Fruit fly (Drosophila melanogaster): ENCODE data around the gene Nep1.
A peak's percentile ranks its signal among the peaks of the same experiment; 100 is the strongest.

The Nep1 gene

DNA sequence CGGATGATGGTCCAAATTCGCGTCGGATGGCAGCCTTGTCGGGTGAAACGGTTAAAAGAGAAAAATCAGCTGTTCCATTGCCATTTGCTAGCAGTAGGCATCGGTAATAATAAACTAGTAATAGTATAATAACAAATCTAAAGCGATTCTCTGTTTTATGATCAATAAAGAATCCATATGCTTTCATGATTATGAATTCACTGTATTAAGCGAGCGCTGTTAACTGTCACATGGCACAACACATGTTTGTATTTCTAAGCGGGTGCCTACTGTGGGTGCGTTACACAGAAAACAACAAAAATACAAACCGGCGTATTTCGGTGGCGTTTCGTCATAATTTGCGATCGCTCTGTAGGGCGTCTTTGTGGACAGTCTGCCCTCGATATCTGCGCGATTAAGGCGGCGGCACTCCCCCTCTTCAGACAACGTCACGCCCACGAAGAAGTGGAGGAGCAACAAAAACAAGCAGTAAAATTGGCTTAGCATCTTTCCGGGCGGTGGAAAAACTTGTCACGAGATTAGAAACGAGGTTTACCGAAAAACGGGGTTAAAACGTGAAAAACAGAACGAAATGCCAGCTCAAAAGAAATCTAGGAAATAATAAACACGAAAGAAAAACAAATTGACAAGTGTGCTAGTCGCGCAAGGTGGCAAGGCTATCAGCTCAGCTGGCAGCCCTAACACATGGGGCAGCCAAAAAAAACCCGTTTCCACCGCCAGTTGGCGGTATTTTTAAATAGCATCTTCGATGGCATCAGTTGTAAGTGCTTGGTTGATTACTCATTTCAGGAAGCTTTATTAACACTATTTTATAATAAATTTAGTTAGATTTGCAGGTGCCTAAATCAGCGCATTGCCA, at the start of gene Nep1, which contains the start of gene Mipp2 (continued):
- TF ChIP-seq CG9932 (GFP tag; IDR thresholded peaks at IDR 0.05) (peak; percentile 66), esg (GFP tag; conservative IDR thresholded peaks at IDR 0.05) (0 out of 2 replicates have a peak, but pooled peaks have one; percentile 23), CTCF (GFP tag; optimal IDR thresholded peaks at IDR 0.05) (no peak), CG7372 (GFP tag; IDR thresholded peaks at IDR 0.05) (0 out of 2 replicates have a peak, but pooled peaks have one; percentile 20), CG8924 (tag; optimal IDR thresholded peaks at IDR 0.05) (peak; percentile 15), stc (GFP tag; IDR thresholded peaks at IDR 0.05) (0 out of 2 replicates have a peak, but pooled peaks have one; percentile 46), CG15269 (tag; optimal IDR thresholded peaks at IDR 0.05) (peak; percentile 49), Meics (GFP tag; optimal IDR thresholded peaks at IDR 0.05) (peak; percentile 29), CG4360 (GFP tag; IDR thresholded peaks at IDR 0.05) (0 out of 2 replicates have a peak, but pooled peaks have one; percentile 5), Gsc (GFP tag; IDR thresholded peaks at IDR 0.05) (no peak), Hr51 (GFP tag; optimal IDR thresholded peaks at IDR 0.05) (peak; percentile 21 to 28), vfl (GFP tag; optimal IDR thresholded peaks at IDR 0.05) (no peak), CG6175 (GFP tag; IDR thresholded peaks at IDR 0.05) (no peak), CoRest (tag; optimal IDR thresholded peaks at IDR 0.05) (peak; percentile 34), pho (GFP tag; optimal IDR thresholded peaks at IDR 0.05) (peak; percentile 19), Trl (optimal IDR thresholded peaks at IDR 0.05) (no peak), Trl (GFP tag; optimal IDR thresholded peaks at IDR 0.05) (no peak), Side (GFP tag; optimal IDR thresholded peaks at IDR 0.05) (peak; percentile 13), D (optimal IDR thresholded peaks at IDR 0.05) (no peak), D (GFP tag; optimal IDR thresholded peaks at IDR 0.05) (no peak), CG12659 (GFP tag; optimal IDR thresholded peaks at IDR 0.05) (peak; percentile 42), CG13424 (tag; optimal IDR thresholded peaks at IDR 0.05) (peak; percentile 44), CG4282 (GFP tag; optimal IDR thresholded peaks at IDR 0.05) (no peak), Stat92E (GFP tag; optimal IDR thresholded peaks at IDR 0.05) (no peak), schlank (tag; optimal IDR thresholded peaks at IDR 0.05) (peak; percentile 3), zfh2 (GFP tag; optimal IDR thresholded peaks at IDR 0.05) (peak; percentile 20), CG7786 (GFP tag; optimal IDR thresholded peaks at IDR 0.05) (peak; percentile 29), Xbp1 (GFP tag; optimal IDR thresholded peaks at IDR 0.05) (no peak), CG8944 (GFP tag; optimal IDR thresholded peaks at IDR 0.05) (peak; percentile 22), bcd (GFP tag; optimal IDR thresholded peaks at IDR 0.05) (peak; percentile 14), fru (optimal IDR thresholded peaks at IDR 0.05) (no peak), yki (optimal IDR thresholded peaks at IDR 0.05) (no peak)

dm6 chrX:6050282-6050934, 40.6 kb upstream of the Nep1 start, which contains the start of gene CG5921:
Gene CG5921, plus strand, starts transcription at chrX:6050828.
- TF ChIP-seq CG17361 (GFP tag; IDR thresholded peaks at IDR 0.05) (no peak), ERR (GFP tag; optimal IDR thresholded peaks at IDR 0.05) (no peak), sug (tag; optimal IDR thresholded peaks at IDR 0.05) (no peak), danr (GFP tag; IDR thresholded peaks at IDR 0.05) (no peak), CG31224 (GFP tag; IDR thresholded peaks at IDR 0.05) (no peak), Dp (GFP tag; optimal IDR thresholded peaks at IDR 0.05) (peak; percentile 43), sqz (GFP tag; optimal IDR thresholded peaks at IDR 0.05) (peak; percentile 54), CG10267 (tag; optimal IDR thresholded peaks at IDR 0.05) (no peak), corto (GFP tag; optimal IDR thresholded peaks at IDR 0.05) (no peak), ewg (GFP tag; optimal IDR thresholded peaks at IDR 0.05) (peak; percentile 50), klu (GFP tag; IDR thresholded peaks at IDR 0.05) (no peak), Hr51 (GFP tag; optimal IDR thresholded peaks at IDR 0.05) (peak in 1 of 2 experiments; percentile 16), Hmr (GFP tag; optimal IDR thresholded peaks at IDR 0.05) (peak; percentile 22), dan (GFP tag; IDR thresholded peaks at IDR 0.05) (no peak), Lhr (GFP tag; optimal IDR thresholded peaks at IDR 0.05) (peak; percentile 38), dimm (GFP tag; IDR thresholded peaks at IDR 0.05) (no peak), pfk (GFP tag; optimal IDR thresholded peaks at IDR 0.05) (no peak), CTCF (GFP tag; optimal IDR thresholded peaks at IDR 0.05) (peak; percentile 21), Doc3 (GFP tag; IDR thresholded peaks at IDR 0.05; ENCODE audit: partially characterized antibody) (0 out of 3 replicates have a peak, but pooled peaks have one; percentile 38), emc (GFP tag; optimal IDR thresholded peaks at IDR 0.05) (no peak), CG9876 (GFP tag; optimal IDR thresholded peaks at IDR 0.05) (no peak)
